Fruit fly (Drosophila melanogaster): ENCODE measurements around the gene CG4364.

- TF ChIP-seq CTCF (optimal IDR thresholded peaks at IDR 0.05), result no peak
- no peak for TF ChIP-seq CG8478 (optimal IDR thresholded peaks at IDR 0.05)
Measured at dm6 chr2L:9746236-9747225, 35.5 kb upstream of the CG4364 start, which contains the start of gene Nckx30C.

All from S2 (cell line).